Worm (Caenorhabditis elegans): Measurements from ENCODE around the gene nfx-1.

The nfx-1 gene

DNA sequence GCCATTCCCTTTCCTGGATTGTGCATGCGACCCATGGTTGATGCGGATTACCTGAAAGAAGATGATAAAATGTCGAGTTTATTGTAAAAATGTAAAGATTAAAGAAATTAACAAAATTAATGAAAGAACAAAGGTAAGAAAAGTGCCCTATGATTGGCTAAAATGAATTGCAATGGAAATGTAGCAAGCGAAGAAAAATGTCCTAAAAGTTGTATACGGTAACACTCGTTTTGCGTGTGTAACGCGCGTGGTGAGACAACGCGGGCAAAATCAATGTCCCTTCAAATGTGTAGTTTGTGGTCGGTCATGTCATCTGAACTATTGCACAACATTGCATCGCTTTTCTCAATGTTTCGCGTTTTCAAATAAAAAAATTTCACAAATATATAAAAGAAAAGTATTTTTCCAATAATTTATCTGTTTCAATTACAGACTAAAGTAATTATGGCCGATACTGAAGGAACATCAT lies at the start of gene nfx-1, which contains the start of gene rps-13:
TSS of gene nfx-1 (plus strand) at position 433 of the 469 bp plus-strand sequence.
TSS of gene rps-13 (minus strand) at position 51 of the 469 bp plus-strand sequence.
- peak; percentile 40 for TF ChIP-seq nhr-11 (tag; optimal IDR thresholded peaks at IDR 0.05)
- TF ChIP-seq lin-15B (tag; optimal IDR thresholded peaks at IDR 0.05): peak; percentile 83
- no peak for TF ChIP-seq eor-1 (tag; optimal IDR thresholded peaks at IDR 0.05)
- no peak for TF ChIP-seq elt-3 (tag; optimal IDR thresholded peaks at IDR 0.05)
- TF ChIP-seq elt-1 (tag; optimal IDR thresholded peaks at IDR 0.05): no peak
- TF ChIP-seq mml-1 (tag; optimal IDR thresholded peaks at IDR 0.05): no peak
- TF ChIP-seq ama-1 (optimal IDR thresholded peaks at IDR 0.05): no peak
- TF ChIP-seq nhr-25 (tag; optimal IDR thresholded peaks at IDR 0.05): peak; percentile 82
- TF ChIP-seq lsy-12 (tag; optimal IDR thresholded peaks at IDR 0.05): no peak
- TF ChIP-seq fkh-2 (tag; optimal IDR thresholded peaks at IDR 0.05): no peak
- no peak for TF ChIP-seq unc-39 (tag; optimal IDR thresholded peaks at IDR 0.05)
- no peak for TF ChIP-seq aly-2 (tag; optimal IDR thresholded peaks at IDR 0.05)
- peak; percentile 58 for TF ChIP-seq egl-5 (tag; optimal IDR thresholded peaks at IDR 0.05)
- peak; percentile 97 for TF ChIP-seq nfya-1 (tag; optimal IDR thresholded peaks at IDR 0.05; ENCODE audit: insufficient read depth)
- TF ChIP-seq tbx-2 (tag; optimal IDR thresholded peaks at IDR 0.05): no peak
- peak; percentile 50 for TF ChIP-seq ceh-28 (tag; optimal IDR thresholded peaks at IDR 0.05)
- no peak for TF ChIP-seq nhr-76 (tag; optimal IDR thresholded peaks at IDR 0.05)
- TF ChIP-seq nhr-77 (tag; optimal IDR thresholded peaks at IDR 0.05): no peak
- no peak for TF ChIP-seq fos-1 (tag; optimal IDR thresholded peaks at IDR 0.05)
- no peak for TF ChIP-seq nhr-67 (tag; optimal IDR thresholded peaks at IDR 0.05)
- no peak for TF ChIP-seq zag-1 (tag; optimal IDR thresholded peaks at IDR 0.05)
- peak; percentile 78 for TF ChIP-seq nhr-43 (tag; optimal IDR thresholded peaks at IDR 0.05; ENCODE audit: poor library complexity, severe bottlenecking)
- TF ChIP-seq ZK546.5 (tag; optimal IDR thresholded peaks at IDR 0.05): no peak
- no peak for TF ChIP-seq nhr-28 (tag; optimal IDR thresholded peaks at IDR 0.05)
- TF ChIP-seq ztf-11 (tag; optimal IDR thresholded peaks at IDR 0.05): no peak
- TF ChIP-seq nhr-23 (tag; optimal IDR thresholded peaks at IDR 0.05): peak; percentile 92
- TF ChIP-seq ztf-4 (tag; optimal IDR thresholded peaks at IDR 0.05): no peak
- TF ChIP-seq R02D3.7 (tag; optimal IDR thresholded peaks at IDR 0.05): peak; percentile 43
- no peak for TF ChIP-seq ceh-16 (tag; optimal IDR thresholded peaks at IDR 0.05)
- peak; percentile 52 for TF ChIP-seq hmg-11 (tag; optimal IDR thresholded peaks at IDR 0.05)
- TF ChIP-seq daf-12 (tag; optimal IDR thresholded peaks at IDR 0.05): no peak
- no peak for TF ChIP-seq ceh-82 (tag; optimal IDR thresholded peaks at IDR 0.05)
- TF ChIP-seq egl-27 (tag; optimal IDR thresholded peaks at IDR 0.05): no peak
- no peak for TF ChIP-seq snpc-4 (tag; optimal IDR thresholded peaks at IDR 0.05)
- peak; percentile 73 for TF ChIP-seq skn-1 (tag; optimal IDR thresholded peaks at IDR 0.05)
- no peak for TF ChIP-seq mdl-1 (tag; optimal IDR thresholded peaks at IDR 0.05)
- no peak for TF ChIP-seq jun-1 (tag; optimal IDR thresholded peaks at IDR 0.05)
- no peak for TF ChIP-seq sea-2 (GFP tag; optimal IDR thresholded peaks at IDR 0.05)
- no peak for TF ChIP-seq nhr-12 (tag; optimal IDR thresholded peaks at IDR 0.05)
- no peak for TF ChIP-seq fkh-10 (GFP tag; optimal IDR thresholded peaks at IDR 0.05)
- peak; percentile 51 for TF ChIP-seq elt-2 (tag; optimal IDR thresholded peaks at IDR 0.05)
- TF ChIP-seq ceh-9 (tag; optimal IDR thresholded peaks at IDR 0.05): no peak
- no peak for TF ChIP-seq unc-62 (GFP tag; optimal IDR thresholded peaks at IDR 0.05)
- peak; percentile 94 for TF ChIP-seq pha-4 (tag; optimal IDR thresholded peaks at IDR 0.05)
- peak; percentile 34 for TF ChIP-seq pqm-1 (tag; optimal IDR thresholded peaks at IDR 0.05)
- peak; percentile 84 for TF ChIP-seq lin-39 (tag; optimal IDR thresholded peaks at IDR 0.05)
- TF ChIP-seq nhr-237 (tag; optimal IDR thresholded peaks at IDR 0.05): no peak
